Worm (Caenorhabditis elegans) whole organism, L2 larva: ENCODE measurements around the gene gop-1.

ENCODE experiments used
- C34F6.9 ChIP-seq: fragments of 150-350 bp; optimal IDR thresholded peaks from 2 replicates; lab custom pipeline; 2014; ENCODE audit warnings: missing biosample characterization, missing genetic modification characterization
- F13H6.1 ChIP-seq: sonication (generic microtip); optimal IDR thresholded peaks from 2 replicates; lab custom pipeline; 2016; ENCODE audit warnings: missing genetic modification characterization, missing compliant biosample characterization
- Y55F3AM.14 ChIP-seq: fragments of 200-800 bp; sonication (Bioruptor generic); optimal IDR thresholded peaks from 2 replicates; lab custom pipeline; 2018; ENCODE audit warnings: mild to moderate bottlenecking, missing genetic modification characterization, missing compliant biosample characterization
- ZK546.5 ChIP-seq: sonication (generic microtip); optimal IDR thresholded peaks from 2 replicates; lab custom pipeline; 2017; ENCODE audit warnings: missing biosample characterization, missing genetic modification characterization
- alr-1 ChIP-seq: fragments of 150-350 bp; optimal IDR thresholded peaks from 2 replicates; lab custom pipeline; 2014; ENCODE audit warnings: missing biosample characterization, missing genetic modification characterization
- ama-1 ChIP-seq: fragments of 150-350 bp; optimal IDR thresholded peaks from 2 replicates; lab custom pipeline; 2018; ENCODE audit warnings: inconsistent platforms
- blmp-1 ChIP-seq: sonication (generic microtip); optimal IDR thresholded peaks from 2 replicates; lab custom pipeline; 2017; ENCODE audit warnings: missing genetic modification characterization, mild to moderate bottlenecking, missing compliant biosample characterization, antibody characterized with exemption, moderate library complexity; ENCODE audit not compliant: insufficient read depth
- crh-2 ChIP-seq: sonication (generic microtip); optimal IDR thresholded peaks from 2 replicates; lab custom pipeline; 2017; ENCODE audit warnings: missing biosample characterization, missing genetic modification characterization
- egl-27 ChIP-seq: sonication (generic microtip); optimal IDR thresholded peaks from 3 replicates; lab custom pipeline; 2017; ENCODE audit warnings: missing biosample characterization, missing genetic modification reagents, missing genetic modification characterization
- elt-1 ChIP-seq: fragments of 150-350 bp; optimal IDR thresholded peaks from 2 replicates; lab custom pipeline; 2014; ENCODE audit warnings: missing biosample characterization, missing genetic modification characterization
- elt-3 ChIP-seq: sonication (generic microtip); optimal IDR thresholded peaks from 2 replicates; lab custom pipeline; 2017; ENCODE audit warnings: missing biosample characterization, missing genetic modification characterization
- fos-1 ChIP-seq: fragments of 150-350 bp; optimal IDR thresholded peaks from 2 replicates; lab custom pipeline; 2014; ENCODE audit warnings: missing biosample characterization, missing genetic modification characterization
- gmeb-1 ChIP-seq: fragments of 150-350 bp; optimal IDR thresholded peaks from 2 replicates; lab custom pipeline; 2014; ENCODE audit warnings: missing biosample characterization, missing genetic modification characterization
- lin-11 ChIP-seq: fragments of 150-350 bp; sonication (generic microtip); optimal IDR thresholded peaks from 2 replicates; lab custom pipeline; 2014; ENCODE audit warnings: missing biosample characterization, missing genetic modification characterization, inconsistent platforms, mixed read lengths
- lin-13 ChIP-seq: fragments of 150-350 bp; optimal IDR thresholded peaks from 2 replicates; lab custom pipeline; 2014; ENCODE audit warnings: missing biosample characterization, missing genetic modification reagents, missing genetic modification characterization
- lin-39 ChIP-seq: fragments of 150-350 bp; optimal IDR thresholded peaks from 2 replicates; lab custom pipeline; 2014; ENCODE audit warnings: missing biosample characterization, missing genetic modification reagents, missing genetic modification characterization
- lsy-2 ChIP-seq, 2 experiments: fragments of 150-350 bp in 1 of 2; sonication (generic microtip) in 1 of 2; optimal IDR thresholded peaks; 2 replicates each; lab custom pipeline; 2014 to 2017; ENCODE audit warnings: missing biosample characterization in 2 of 2, missing genetic modification characterization in 2 of 2
- mab-5 ChIP-seq: fragments of 150-350 bp; optimal IDR thresholded peaks from 2 replicates; lab custom pipeline; 2014; ENCODE audit warnings: missing biosample characterization, missing genetic modification characterization
- nhr-11 ChIP-seq: fragments of 150-350 bp; optimal IDR thresholded peaks from 2 replicates; lab custom pipeline; 2014; ENCODE audit warnings: missing biosample characterization, missing genetic modification characterization
- nhr-129 ChIP-seq: fragments of 150-350 bp; optimal IDR thresholded peaks from 2 replicates; lab custom pipeline; 2014; ENCODE audit warnings: missing biosample characterization, missing genetic modification characterization
- nhr-237 ChIP-seq: fragments of 150-350 bp; optimal IDR thresholded peaks from 2 replicates; lab custom pipeline; 2014; ENCODE audit warnings: missing biosample characterization, missing genetic modification characterization
- nhr-25 ChIP-seq: fragments of 150-350 bp; sonication (generic microtip); optimal IDR thresholded peaks from 3 replicates; lab custom pipeline; 2014; ENCODE audit warnings: missing biosample characterization, missing genetic modification characterization
- nhr-6 ChIP-seq: fragments of 150-350 bp; optimal IDR thresholded peaks from 2 replicates; lab custom pipeline; 2014; ENCODE audit warnings: missing biosample characterization, missing genetic modification characterization
- nhr-77 ChIP-seq: fragments of 150-350 bp; optimal IDR thresholded peaks from 2 replicates; lab custom pipeline; 2014; ENCODE audit warnings: missing biosample characterization, missing genetic modification characterization
- skn-1 ChIP-seq: sonication (generic microtip); optimal IDR thresholded peaks from 2 replicates; lab custom pipeline; 2017; ENCODE audit warnings: missing biosample characterization, missing genetic modification characterization
- sma-9 ChIP-seq, 2 experiments: fragments of 150-350 bp in 1 of 2; sonication (generic microtip) in 1 of 2; optimal IDR thresholded peaks; 2 replicates each; lab custom pipeline; 2014 to 2016; ENCODE audit warnings: missing genetic modification characterization in 2 of 2, mild to moderate bottlenecking in 1 of 2, missing biosample characterization in 1 of 2, missing compliant biosample characterization in 1 of 2, missing genetic modification reagents in 1 of 2, moderate library complexity in 1 of 2
- unc-39 ChIP-seq: fragments of 150-350 bp; optimal IDR thresholded peaks from 2 replicates; lab custom pipeline; 2014; ENCODE audit warnings: missing biosample characterization, missing genetic modification characterization
- unc-55 ChIP-seq: fragments of 150-350 bp; sonication (generic microtip); optimal IDR thresholded peaks from 3 replicates; lab custom pipeline; 2014; ENCODE audit warnings: missing biosample characterization, missing genetic modification reagents, missing genetic modification characterization
- unc-62 ChIP-seq: fragments of 150-350 bp; optimal IDR thresholded peaks from 2 replicates; lab custom pipeline; 2014; ENCODE audit warnings: missing biosample characterization, missing genetic modification reagents, missing genetic modification characterization
- zag-1 ChIP-seq: fragments of 150-350 bp; optimal IDR thresholded peaks from 2 replicates; lab custom pipeline; 2014; ENCODE audit warnings: missing biosample characterization, missing genetic modification characterization
- ztf-1 ChIP-seq: fragments of 200-800 bp; sonication (Bioruptor generic); conservative IDR thresholded peaks from 2 replicates; pipeline ENCODE4 v1.3.6; 2022; ENCODE audit warnings: missing genetic modification characterization, missing compliant biosample characterization
- ztf-11 ChIP-seq: sonication (generic microtip); optimal IDR thresholded peaks from 2 replicates; lab custom pipeline; 2017; ENCODE audit warnings: missing biosample characterization, missing genetic modification characterization
- ztf-4 ChIP-seq: fragments of 150-350 bp; optimal IDR thresholded peaks from 2 replicates; lab custom pipeline; 2014; ENCODE audit warnings: missing biosample characterization, missing genetic modification characterization

gop-1 gene

DNA sequence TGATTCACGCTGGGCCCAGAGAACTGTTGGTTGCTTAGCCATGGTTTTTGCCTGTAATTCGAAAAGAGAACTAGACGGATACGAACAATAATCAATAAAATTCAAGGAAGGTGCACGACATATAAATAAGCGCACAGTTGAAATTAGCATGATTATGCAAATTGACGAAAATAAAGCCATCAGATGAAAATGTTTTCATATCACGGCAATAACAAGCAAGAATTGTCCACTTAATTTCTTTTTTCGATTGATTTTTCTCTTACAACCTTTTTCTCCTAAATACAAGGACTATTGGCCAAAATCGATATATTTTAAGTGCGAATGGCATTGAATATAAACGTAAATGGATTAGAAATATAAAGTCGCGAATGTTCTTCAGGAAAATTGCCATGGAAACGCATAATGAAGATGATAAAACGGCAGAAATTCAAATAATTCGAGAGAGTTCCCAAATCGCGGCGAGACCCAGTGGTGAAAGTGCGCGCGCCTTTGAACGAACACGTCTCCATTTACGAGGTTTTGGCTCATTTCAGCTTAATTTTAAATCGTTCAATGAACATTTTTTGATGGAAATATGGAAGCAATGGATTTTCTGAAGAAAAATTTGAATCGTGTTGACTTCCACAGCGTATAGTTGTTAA is 20.6 kb downstream of the gop-1 start, which contains the start of the genes daf-41 and toc-1:
Gene daf-41 (minus strand): TSS at position 51 of the 641 bp plus-strand sequence.
Gene toc-1 (plus strand): TSS at position 537 of the 641 bp plus-strand sequence.
- TF ChIP-seq elt-3 (tag; lab: Kevin White, UChicago) (no peak), ama-1 (lab: Kevin White, UChicago) (no peak), lin-39 (tag; lab: Kevin White, UChicago) (no peak), Y55F3AM.14 (GFP tag; lab: Kevin White, UChicago) (no peak), lsy-2 (tag; optimal IDR thresholded peaks at IDR 0.05; lab: Kevin White, UChicago) (peak in 1 of 2 experiments; percentile 73), blmp-1 (tag; lab: Kevin White, UChicago) (no peak), unc-55 (GFP tag; lab: Kevin White, UChicago) (peak; percentile 66), fos-1 (tag; lab: Kevin White, UChicago) (peak; percentile 23), nhr-25 (tag; lab: Kevin White, UChicago) (peak; percentile 3), C34F6.9 (tag; lab: Kevin White, UChicago) (peak; percentile 82), ztf-4 (peak; percentile 30), nhr-129 (tag; lab: Kevin White, UChicago) (peak; percentile 31), F13H6.1 (tag; lab: Kevin White, UChicago) (peak; percentile 4), ztf-1 (GFP tag; lab: Robert Waterston, UW) (no peak), alr-1 (tag; lab: Kevin White, UChicago) (no peak), lin-11 (tag; lab: Kevin White, UChicago) (peak; percentile 68), gmeb-1 (tag; lab: Kevin White, UChicago) (peak; percentile 11), zag-1 (tag; lab: Kevin White, UChicago) (no peak), crh-2 (tag; lab: Kevin White, UChicago) (peak; percentile 55), lin-13 (GFP tag; lab: Kevin White, UChicago) (peak; percentile 62)
- TF ChIP-seq, all 48 proteins: peak for 12

- no peak for TF ChIP-seq nhr-129 (tag; lab: Kevin White, UChicago)
Measured at ce11 chrIII:5277740-5278139, 23.5 kb downstream of the gop-1 start, which contains the start of gene clk-1. clk-1 (plus strand) TSS chrIII:5277894.

DNA sequence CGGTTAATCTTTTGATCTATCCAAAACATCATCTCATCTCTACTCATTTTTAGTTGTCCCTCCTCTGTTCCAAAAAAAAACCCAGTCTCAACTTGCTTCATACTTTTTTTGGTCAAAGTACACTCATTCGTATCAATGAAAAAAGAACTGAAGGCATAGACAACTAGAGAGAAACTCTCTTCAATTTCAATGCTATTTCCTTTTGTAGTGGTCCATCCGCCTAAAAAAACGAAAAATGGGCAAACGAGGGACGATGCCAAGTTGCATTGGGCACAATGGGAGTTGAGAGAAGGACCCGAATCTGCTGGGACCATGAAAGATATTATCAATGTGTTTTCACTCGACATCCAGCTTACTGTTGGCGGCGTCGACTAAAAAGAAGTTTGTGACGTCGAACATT is 26.0 kb downstream of the gop-1 start:
- TF ChIP-seq F13H6.1 (tag; lab: Kevin White, UChicago): no peak
- no peak for TF ChIP-seq unc-62 (GFP tag; lab: Kevin White, UChicago)
- TF ChIP-seq ztf-4: no peak
- no peak for TF ChIP-seq mab-5 (tag; lab: Kevin White, UChicago)
- TF ChIP-seq gmeb-1 (tag; lab: Kevin White, UChicago): no peak
- no peak for TF ChIP-seq lin-11 (tag; lab: Kevin White, UChicago)
- no peak for TF ChIP-seq lin-39 (tag; lab: Kevin White, UChicago)
- peak; percentile 14 for TF ChIP-seq unc-55 (GFP tag; lab: Kevin White, UChicago)
- no peak for TF ChIP-seq lin-13 (GFP tag; lab: Kevin White, UChicago)
- no peak for TF ChIP-seq ztf-11 (tag; lab: Kevin White, UChicago)
- no peak for TF ChIP-seq Y55F3AM.14 (GFP tag; lab: Kevin White, UChicago)
- TF ChIP-seq egl-27 (tag; lab: Kevin White, UChicago): peak; percentile 34
- peak in 1 of 2 experiments; percentile 46 for TF ChIP-seq lsy-2 (tag; optimal IDR thresholded peaks at IDR 0.05; lab: Kevin White, UChicago)
- TF ChIP-seq nhr-6 (tag; lab: Kevin White, UChicago): no peak
- TF ChIP-seq unc-39 (tag; lab: Kevin White, UChicago): no peak
- peak; percentile 14 for TF ChIP-seq sma-9 (GFP tag; optimal IDR thresholded peaks at IDR 0.05; lab: Kevin White, UChicago)
- no peak for TF ChIP-seq sma-9 (tag; optimal IDR thresholded peaks at IDR 0.05; lab: Kevin White, UChicago)
- TF ChIP-seq nhr-129 (tag; lab: Kevin White, UChicago): peak; percentile 43
- TF ChIP-seq ZK546.5 (tag; lab: Kevin White, UChicago): no peak
- no peak for TF ChIP-seq nhr-25 (tag; lab: Kevin White, UChicago)
- no peak for TF ChIP-seq elt-1 (tag; lab: Kevin White, UChicago)
- no peak for TF ChIP-seq nhr-77 (tag; lab: Kevin White, UChicago)
- no peak for TF ChIP-seq nhr-237 (tag; lab: Kevin White, UChicago)
- peak; percentile 17 for TF ChIP-seq crh-2 (tag; lab: Kevin White, UChicago)
- TF ChIP-seq skn-1 (tag; lab: Kevin White, UChicago): no peak
- TF ChIP-seq nhr-11: no peak
- TF ChIP-seq C34F6.9 (tag; lab: Kevin White, UChicago): peak; percentile 31
- TF ChIP-seq blmp-1 (tag; lab: Kevin White, UChicago): no peak
